Worm (Caenorhabditis elegans) whole organism, L1 larva: ENCODE measurements around the gene K02E11.4.

Source experiments
- ama-1 ChIP-seq: fragments of 150-350 bp; optimal IDR thresholded peaks from 2 replicates; lab custom pipeline; 2014
- dsc-1 ChIP-seq: sonication (generic microtip); optimal IDR thresholded peaks from 2 replicates; lab custom pipeline; 2016; ENCODE audit warnings: mild to moderate bottlenecking, missing genetic modification characterization, missing compliant biosample characterization
- efl-3 ChIP-seq: fragments of 200-800 bp; sonication (Bioruptor generic); optimal IDR thresholded peaks from 2 replicates; lab custom pipeline; 2018; ENCODE audit warnings: mild to moderate bottlenecking, missing genetic modification characterization, missing compliant biosample characterization
- elt-2 ChIP-seq: sonication (generic microtip); optimal IDR thresholded peaks from 2 replicates; lab custom pipeline; 2016; ENCODE audit warnings: missing genetic modification characterization, mild to moderate bottlenecking, inconsistent platforms, missing compliant biosample characterization, missing genetic modification reagents
- isw-1 ChIP-seq: fragments of 200-800 bp; sonication (Bioruptor generic); IDR thresholded peaks from 2 replicates; pipeline ENCODE4 v1.3.6; 2022; ENCODE audit warnings: missing genetic modification characterization, missing compliant biosample characterization
- lsy-2 ChIP-seq, 2 experiments: fragments of 150-350 bp; optimal IDR thresholded peaks; 2 replicates each; lab custom pipeline; 2014; ENCODE audit warnings: missing biosample characterization in 2 of 2, missing genetic modification characterization in 2 of 2
- snu-23 ChIP-seq: sonication (generic microtip); optimal IDR thresholded peaks from 2 replicates; lab custom pipeline; 2016; ENCODE audit warnings: missing genetic modification characterization, missing compliant biosample characterization
- ztf-4 ChIP-seq: fragments of 150-350 bp; optimal IDR thresholded peaks from 2 replicates; lab custom pipeline; 2014; ENCODE audit warnings: missing biosample characterization, missing genetic modification characterization

The K02E11.4 gene

ce11 chrV:14197651-14198050, 50.3 kb downstream of the K02E11.4 start (continued):
- TF ChIP-seq dsc-1 (tag; lab: Kevin White, UChicago) = no peak
- TF ChIP-seq ztf-4 = peak; percentile 24
- TF ChIP-seq efl-3 (GFP tag; lab: Kevin White, UChicago) = no peak
- peak; percentile 35 for TF ChIP-seq snu-23 (GFP tag; lab: Kevin White, UChicago)
- no peak for TF ChIP-seq lsy-2 (tag; optimal IDR thresholded peaks at IDR 0.05; lab: Kevin White, UChicago)
- TF ChIP-seq isw-1 (GFP tag; lab: Robert Waterston, UW) = no peak
- no peak for TF ChIP-seq elt-2 (tag; lab: Kevin White, UChicago)
- TF ChIP-seq ama-1 (lab: Kevin White, UChicago) = no peak
